Fruit fly (Drosophila melanogaster): ENCODE data around the gene Vps16A.

Vps16A gene

dm6 chr3R:9246879-9247621 lies 19.8 kb upstream of the Vps16A start (continued):
- no peak for TF ChIP-seq HmgZ (tag; optimal IDR thresholded peaks at IDR 0.05)
- no peak for TF ChIP-seq sd (tag; optimal IDR thresholded peaks at IDR 0.05)
- TF ChIP-seq sob (GFP tag; IDR thresholded peaks at IDR 0.05): peak; percentile 55; the same call in 1 of the 2 replicates
- no peak for TF ChIP-seq sug (tag; optimal IDR thresholded peaks at IDR 0.05)
- no peak for TF ChIP-seq CG1792 (GFP tag; optimal IDR thresholded peaks at IDR 0.05)
- peak; percentile 81 for TF ChIP-seq Xrp1 (GFP tag; IDR thresholded peaks at IDR 0.05)
- TF ChIP-seq D19A (tag; optimal IDR thresholded peaks at IDR 0.05): peak; percentile 57
- peak; percentile 54 for TF ChIP-seq CG7271 (tag; optimal IDR thresholded peaks at IDR 0.05)
- TF ChIP-seq Lpt (GFP tag; optimal IDR thresholded peaks at IDR 0.05): no peak
- TF ChIP-seq CG15011 (GFP tag; optimal IDR thresholded peaks at IDR 0.05): peak; percentile 28
- peak; percentile 60 for TF ChIP-seq Hsf (GFP tag; optimal IDR thresholded peaks at IDR 0.05)
- peak; percentile 86 for TF ChIP-seq CG2712 (tag; optimal IDR thresholded peaks at IDR 0.05)
- no peak for TF ChIP-seq CG13287 (GFP tag; IDR thresholded peaks at IDR 0.05; ENCODE audit: partially characterized antibody)
- TF ChIP-seq ssp (GFP tag; IDR thresholded peaks at IDR 0.05): peak; percentile 41; the same call in 1 of the 2 replicates
- TF ChIP-seq CG34422 (GFP tag; IDR thresholded peaks at IDR 0.05): no peak
- no peak for TF ChIP-seq CG7928 (GFP tag; optimal IDR thresholded peaks at IDR 0.05)
- TF ChIP-seq jumu (GFP tag; optimal IDR thresholded peaks at IDR 0.05): peak; percentile 51
- TF ChIP-seq CG9797 (GFP tag; optimal IDR thresholded peaks at IDR 0.05): no peak
- 0 out of 2 replicates have a peak, but pooled peaks have one; percentile 47 for TF ChIP-seq Rx (GFP tag; IDR thresholded peaks at IDR 0.05)
- no peak for TF ChIP-seq CG16813 (GFP tag; IDR thresholded peaks at IDR 0.05; ENCODE audit: partially characterized antibody)
- no peak for TF ChIP-seq CG31365 (tag; optimal IDR thresholded peaks at IDR 0.05)
- TF ChIP-seq Ada2b (GFP tag; IDR thresholded peaks at IDR 0.05): peak; percentile 52; the same call in 1 of the 2 replicates
- no peak for TF ChIP-seq CG8089 (GFP tag; optimal IDR thresholded peaks at IDR 0.05)
- no peak for TF ChIP-seq CG2116 (GFP tag; optimal IDR thresholded peaks at IDR 0.05)
- TF ChIP-seq CG8765 (GFP tag; IDR thresholded peaks at IDR 0.05): no peak
- peak; percentile 98 for TF ChIP-seq sens (GFP tag)
- peak; percentile 20 for TF ChIP-seq CG10654 (GFP tag; optimal IDR thresholded peaks at IDR 0.05)
- TF ChIP-seq Max (GFP tag; optimal IDR thresholded peaks at IDR 0.05): peak; percentile 23
- TF ChIP-seq gt (GFP tag; IDR thresholded peaks at IDR 0.05): no peak
- TF ChIP-seq CG14860 (GFP tag; IDR thresholded peaks at IDR 0.05; ENCODE audit: partially characterized antibody): no peak
- no peak for TF ChIP-seq CG12744 (GFP tag; optimal IDR thresholded peaks at IDR 0.05)
- peak; percentile 79 for TF ChIP-seq Asciz (GFP tag; optimal IDR thresholded peaks at IDR 0.05)
- peak; percentile 43 for TF ChIP-seq Fer3 (tag; optimal IDR thresholded peaks at IDR 0.05)
- TF ChIP-seq mirr (GFP tag; optimal IDR thresholded peaks at IDR 0.05): no peak
- peak; percentile 71 for TF ChIP-seq CG17359 (tag; optimal IDR thresholded peaks at IDR 0.05)
- no peak for TF ChIP-seq bigmax (GFP tag; optimal IDR thresholded peaks at IDR 0.05)
- no peak for TF ChIP-seq abd-A (tag; optimal IDR thresholded peaks at IDR 0.05)
- no peak for TF ChIP-seq Nf-YC (tag; optimal IDR thresholded peaks at IDR 0.05)
- no peak for TF ChIP-seq CG11695 (GFP tag; IDR thresholded peaks at IDR 0.05)
- no peak for TF ChIP-seq z (GFP tag; IDR thresholded peaks at IDR 0.05)
- no peak for TF ChIP-seq CG14965 (GFP tag; optimal IDR thresholded peaks at IDR 0.05; ENCODE audit: borderline replicate concordance)
- TF ChIP-seq CG42726 (GFP tag; IDR thresholded peaks at IDR 0.05; ENCODE audit: partially characterized antibody): no peak
- peak; percentile 11 for TF ChIP-seq CTCF (GFP tag; optimal IDR thresholded peaks at IDR 0.05)
- TF ChIP-seq peb (GFP tag; IDR thresholded peaks at IDR 0.05): peak; percentile 55
- peak; percentile 29 for TF ChIP-seq CG9817 (tag; optimal IDR thresholded peaks at IDR 0.05)
- no peak for TF ChIP-seq Gsc (GFP tag; IDR thresholded peaks at IDR 0.05)
- TF ChIP-seq zen (tag; optimal IDR thresholded peaks at IDR 0.05): peak; percentile 49
- peak; percentile 48 for TF ChIP-seq CG4328 (GFP tag; optimal IDR thresholded peaks at IDR 0.05)
- no peak for TF ChIP-seq CG12769 (tag; optimal IDR thresholded peaks at IDR 0.05)
- TF ChIP-seq Hey (tag; optimal IDR thresholded peaks at IDR 0.05): no peak
